Fruit fly (Drosophila melanogaster) whole organism, embryonic: Measurements from ENCODE around the gene Ilp5.

Experiments
- Atf6 ChIP-seq: fragments of 200-800 bp; sonication (Bioruptor generic); IDR thresholded peaks from 2 replicates; pipeline ENCODE4 v1.3.6; 2022; ENCODE audit warnings: missing biosample characterization, missing genetic modification characterization
- BtbVII ChIP-seq: fragments of 200-800 bp; sonication (Bioruptor generic); optimal IDR thresholded peaks from 3 replicates; lab custom pipeline; 2017; ENCODE audit warnings: missing biosample characterization, mild to moderate bottlenecking, missing genetic modification characterization
- CG11560 ChIP-seq: fragments of 200-800 bp; sonication (Bioruptor generic); IDR thresholded peaks from 3 replicates; pipeline ENCODE4 v1.3.6; 2022; ENCODE audit warnings: missing biosample characterization, missing genetic modification characterization
- CG12219 ChIP-seq: fragments of 200-800 bp; sonication (Bioruptor generic); optimal IDR thresholded peaks from 3 replicates; lab custom pipeline; 2018; ENCODE audit warnings: missing biosample characterization, mild to moderate bottlenecking, missing genetic modification characterization
- CG13287 ChIP-seq: fragments of 200-800 bp; sonication (Bioruptor generic); IDR thresholded peaks from 2 replicates; pipeline ENCODE4 v1.3.6; 2022; ENCODE audit warnings: missing biosample characterization, missing genetic modification characterization; ENCODE audit not compliant: partially characterized antibody
- CG14441 ChIP-seq: fragments of 200-800 bp; sonication (Bioruptor generic); IDR thresholded peaks from 2 replicates; pipeline ENCODE4 v1.3.6; 2022; ENCODE audit warnings: missing biosample characterization, missing genetic modification characterization
- CG17802 ChIP-seq: fragments of 200-800 bp; sonication (Bioruptor generic); optimal IDR thresholded peaks from 2 replicates; lab custom pipeline; 2018; ENCODE audit warnings: missing biosample characterization, mild to moderate bottlenecking, missing genetic modification characterization, moderate library complexity
- CG1832 ChIP-seq: fragments of 200-800 bp; sonication (Bioruptor generic); optimal IDR thresholded peaks from 2 replicates; lab custom pipeline; 2017; ENCODE audit warnings: missing biosample characterization, mild to moderate bottlenecking, missing genetic modification characterization, inconsistent platforms
- CG2120 ChIP-seq: fragments of 200-800 bp; sonication (Bioruptor generic); optimal IDR thresholded peaks from 3 replicates; lab custom pipeline; 2016; ENCODE audit warnings: missing biosample characterization, missing genetic modification characterization
- CG2129 ChIP-seq: fragments of 200-800 bp; sonication (Bioruptor generic); IDR thresholded peaks from 2 replicates; pipeline ENCODE4 v1.3.6; 2022; ENCODE audit warnings: missing biosample characterization, missing genetic modification characterization; ENCODE audit not compliant: partially characterized antibody
- CG30403 ChIP-seq: fragments of 200-800 bp; sonication (Bioruptor generic); optimal IDR thresholded peaks from 3 replicates; lab custom pipeline; 2016; ENCODE audit warnings: missing biosample characterization, missing genetic modification characterization
- CG3281 ChIP-seq: fragments of 200-800 bp; sonication (Bioruptor generic); optimal IDR thresholded peaks from 3 replicates; lab custom pipeline; 2017; ENCODE audit warnings: missing biosample characterization, mild to moderate bottlenecking, missing genetic modification characterization
- CG33213 ChIP-seq: fragments of 200-800 bp; sonication (Bioruptor generic); optimal IDR thresholded peaks from 3 replicates; lab custom pipeline; 2016; ENCODE audit warnings: missing biosample characterization, missing genetic modification characterization
- CG4328 ChIP-seq: fragments of 200-800 bp; sonication (Bioruptor generic); optimal IDR thresholded peaks from 3 replicates; lab custom pipeline; 2017; ENCODE audit warnings: missing biosample characterization, missing genetic modification reagents, missing genetic modification characterization
- CG6272 ChIP-seq: fragments of 200-800 bp; sonication (Bioruptor generic); IDR thresholded peaks from 2 replicates; pipeline ENCODE4 v1.3.6; 2022; ENCODE audit warnings: missing biosample characterization, missing genetic modification characterization
- CG8089 ChIP-seq: fragments of 200-800 bp; sonication (Bioruptor generic); optimal IDR thresholded peaks from 3 replicates; lab custom pipeline; 2016; ENCODE audit warnings: missing biosample characterization, missing genetic modification characterization
- CG8765 ChIP-seq: fragments of 200-800 bp; sonication (Bioruptor generic); IDR thresholded peaks from 2 replicates; pipeline ENCODE4 v1.3.6; 2022; ENCODE audit warnings: missing biosample characterization, missing genetic modification characterization
- CG9609 ChIP-seq: fragments of 200-800 bp; sonication (Bioruptor generic); optimal IDR thresholded peaks from 3 replicates; lab custom pipeline; 2016; ENCODE audit warnings: missing biosample characterization, missing genetic modification characterization
- CG9727 ChIP-seq: fragments of 200-800 bp; sonication (Bioruptor generic); optimal IDR thresholded peaks from 3 replicates; lab custom pipeline; 2017; ENCODE audit warnings: missing biosample characterization, mild to moderate bottlenecking, missing genetic modification characterization
- D19A ChIP-seq: fragments of 200-800 bp; optimal IDR thresholded peaks from 3 replicates; lab custom pipeline; 2019; ENCODE audit warnings: missing biosample characterization, mild to moderate bottlenecking, missing genetic modification characterization, moderate library complexity
- Fer2 ChIP-seq: fragments of 200-800 bp; sonication (Bioruptor generic); optimal IDR thresholded peaks from 2 replicates; lab custom pipeline; 2018; ENCODE audit warnings: missing biosample characterization, mild to moderate bottlenecking, missing genetic modification characterization, moderate library complexity
- HLH3B ChIP-seq: fragments of 200-800 bp; sonication (Bioruptor generic); IDR thresholded peaks from 2 replicates; pipeline ENCODE4 v1.3.6; 2022; ENCODE audit warnings: missing biosample characterization, missing genetic modification characterization
- Hand ChIP-seq: fragments of 200-800 bp; sonication (Bioruptor generic); optimal IDR thresholded peaks from 2 replicates; lab custom pipeline; 2017; ENCODE audit warnings: mild to moderate bottlenecking, missing biosample characterization, missing genetic modification reagents, missing genetic modification characterization
- Jarid2 ChIP-seq: fragments of 200-800 bp; sonication (Bioruptor generic); optimal IDR thresholded peaks from 3 replicates; lab custom pipeline; 2017; ENCODE audit warnings: mild to moderate bottlenecking, missing biosample characterization, missing genetic modification reagents, missing genetic modification characterization
- Mrtf ChIP-seq: fragments of 200-800 bp; sonication (Bioruptor generic); IDR thresholded peaks from 3 replicates; pipeline ENCODE4 v1.3.6; 2022; ENCODE audit warnings: missing biosample characterization, missing genetic modification characterization
- Ravus ChIP-seq: fragments of 200-800 bp; sonication (Bioruptor generic); IDR thresholded peaks from 2 replicates; pipeline ENCODE4 v1.3.6; 2022; ENCODE audit warnings: missing biosample characterization, missing genetic modification characterization
- Sin3A ChIP-seq: fragments of >200 bp; optimal IDR thresholded peaks from 2 replicates; lab custom pipeline; 2018
- Sox102F ChIP-seq: fragments of 200-800 bp; sonication (Bioruptor generic); optimal IDR thresholded peaks from 2 replicates; lab custom pipeline; 2018; ENCODE audit warnings: missing biosample characterization, mild to moderate bottlenecking, missing genetic modification characterization, moderate library complexity
- YL-1 ChIP-seq: fragments of 200-800 bp; sonication (Bioruptor generic); optimal IDR thresholded peaks from 3 replicates; lab custom pipeline; 2017; ENCODE audit warnings: missing biosample characterization, mild to moderate bottlenecking, missing genetic modification characterization
- aop ChIP-seq: fragments of 200-800 bp; sonication (Bioruptor generic); IDR thresholded peaks from 2 replicates; pipeline ENCODE4 v1.3.6; 2022; ENCODE audit warnings: missing biosample characterization, missing genetic modification characterization
- dan ChIP-seq: fragments of 200-800 bp; sonication (Bioruptor generic); IDR thresholded peaks from 2 replicates; pipeline ENCODE4 v1.3.6; 2022; ENCODE audit warnings: missing biosample characterization, missing genetic modification characterization
- fd64A ChIP-seq: fragments of 200-800 bp; sonication (Bioruptor generic); optimal IDR thresholded peaks from 3 replicates; lab custom pipeline; 2018; ENCODE audit warnings: missing biosample characterization, mild to moderate bottlenecking, missing genetic modification characterization
- grn ChIP-seq: fragments of 200-800 bp; sonication (Bioruptor generic); optimal IDR thresholded peaks from 3 replicates; lab custom pipeline; 2017; ENCODE audit warnings: missing biosample characterization, missing genetic modification characterization
- gsb-n ChIP-seq: fragments of 200-800 bp; sonication (Bioruptor generic); optimal IDR thresholded peaks from 3 replicates; lab custom pipeline; 2018; ENCODE audit warnings: missing biosample characterization, mild to moderate bottlenecking, missing genetic modification characterization
- jigr1 ChIP-seq: fragments of 200-800 bp; sonication (Bioruptor generic); IDR thresholded peaks from 3 replicates; pipeline ENCODE4 v1.3.6; 2022; ENCODE audit warnings: missing biosample characterization, missing genetic modification characterization
- nau ChIP-seq: fragments of 200-800 bp; sonication (Bioruptor generic); optimal IDR thresholded peaks from 3 replicates; lab custom pipeline; 2017; ENCODE audit warnings: missing biosample characterization, mild to moderate bottlenecking, missing genetic modification characterization, missing genetic modification reagents
- p53 ChIP-seq: fragments of 200-800 bp; sonication (Bioruptor generic); optimal IDR thresholded peaks from 2 replicates; lab custom pipeline; 2016; ENCODE audit warnings: missing biosample characterization, missing genetic modification characterization
- pho ChIP-seq: fragments of 200-800 bp; sonication (Bioruptor generic); optimal IDR thresholded peaks from 2 replicates; lab custom pipeline; 2016; ENCODE audit warnings: missing biosample characterization, missing genetic modification characterization
- pros ChIP-seq: fragments of 200-800 bp; sonication (Bioruptor generic); optimal IDR thresholded peaks from 3 replicates; lab custom pipeline; 2019; ENCODE audit warnings: missing biosample characterization, mild to moderate bottlenecking, missing genetic modification characterization, moderate library complexity
- pzg ChIP-seq: fragments of 200-800 bp; sonication (Bioruptor generic); optimal IDR thresholded peaks from 3 replicates; lab custom pipeline; 2018; ENCODE audit warnings: missing biosample characterization, mild to moderate bottlenecking, missing genetic modification characterization, moderate library complexity
- schlank ChIP-seq: fragments of 200-800 bp; sonication (Bioruptor generic); optimal IDR thresholded peaks from 2 replicates; lab custom pipeline; 2018; ENCODE audit warnings: missing biosample characterization, mild to moderate bottlenecking, missing genetic modification characterization
- sens-2 ChIP-seq: fragments of 200-800 bp; sonication (Bioruptor generic); IDR thresholded peaks from 2 replicates; pipeline ENCODE4 v1.3.6; 2022; ENCODE audit warnings: missing biosample characterization, missing genetic modification characterization
- sna ChIP-seq: fragments of 200-800 bp; sonication (Bioruptor generic); IDR thresholded peaks from 2 replicates; pipeline ENCODE4 v1.3.6; 2022; ENCODE audit warnings: missing biosample characterization, missing genetic modification characterization; ENCODE audit not compliant: partially characterized antibody
- sug ChIP-seq: fragments of 200-800 bp; optimal IDR thresholded peaks from 2 replicates; lab custom pipeline; 2019; ENCODE audit warnings: missing biosample characterization, mild to moderate bottlenecking, missing genetic modification characterization, moderate library complexity
- tio ChIP-seq: fragments of 200-800 bp; sonication (Bioruptor generic); optimal IDR thresholded peaks from 2 replicates; lab custom pipeline; 2017; ENCODE audit warnings: missing biosample characterization, missing genetic modification characterization, inconsistent platforms
- tx ChIP-seq: fragments of 200-800 bp; sonication (Bioruptor generic); optimal IDR thresholded peaks from 2 replicates; lab custom pipeline; 2016; ENCODE audit warnings: missing biosample characterization, missing genetic modification characterization
- unc-4 ChIP-seq: fragments of 200-800 bp; sonication (Bioruptor generic); IDR thresholded peaks from 2 replicates; pipeline ENCODE4 v1.3.6; 2022; ENCODE audit warnings: missing biosample characterization, missing genetic modification characterization; ENCODE audit not compliant: partially characterized antibody
- wek ChIP-seq: fragments of 200-800 bp; sonication (Bioruptor generic); optimal IDR thresholded peaks from 3 replicates; lab custom pipeline; 2018; ENCODE audit warnings: missing biosample characterization, mild to moderate bottlenecking, missing genetic modification characterization, moderate library complexity
- zf30C ChIP-seq: fragments of 200-800 bp; sonication (Bioruptor generic); optimal IDR thresholded peaks from 3 replicates; lab custom pipeline; 2018; ENCODE audit warnings: missing biosample characterization, mild to moderate bottlenecking, missing genetic modification characterization
- zfh1 ChIP-seq: fragments of 200-800 bp; sonication (Bioruptor generic); IDR thresholded peaks from 3 replicates; pipeline ENCODE4 v1.3.6; 2022; ENCODE audit warnings: missing biosample characterization, missing genetic modification characterization

Gene Ilp5

DNA sequence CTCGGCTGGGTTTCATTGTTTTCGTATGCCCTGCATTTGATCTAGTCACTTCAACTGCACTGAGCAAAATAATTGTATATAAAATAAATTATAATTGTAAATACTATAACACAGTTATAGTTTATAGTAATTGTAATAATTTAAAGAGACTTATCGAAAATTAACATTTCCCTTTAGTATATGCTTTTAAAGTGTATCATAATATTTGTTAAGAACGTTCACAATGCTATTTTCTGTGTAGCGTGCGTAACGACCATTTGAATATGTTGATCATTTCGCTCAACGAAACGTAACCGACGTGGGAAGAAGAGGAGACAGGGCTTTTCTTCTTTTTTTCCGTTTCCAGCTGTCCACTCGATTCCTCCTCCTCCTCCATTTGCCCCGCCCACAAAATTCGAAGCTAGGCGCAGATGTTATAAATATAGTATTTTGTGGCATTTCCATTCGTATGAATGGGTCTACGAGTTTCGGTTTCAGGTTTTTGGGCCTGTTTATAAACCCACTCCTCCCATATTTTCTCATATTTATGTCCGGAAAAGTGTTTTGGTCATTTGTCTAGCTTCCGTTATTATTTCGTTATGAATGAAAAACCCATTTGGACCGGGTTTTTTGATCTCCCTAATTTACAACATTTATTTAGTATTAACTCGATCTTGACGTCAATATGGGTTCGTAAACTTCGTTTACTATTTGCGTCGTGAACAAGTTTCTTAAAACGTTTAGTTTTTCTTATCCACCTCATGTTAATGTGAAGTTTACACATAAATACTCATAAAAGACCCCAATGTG is 32.9 kb upstream of the Ilp5 start (continued):
- peak; percentile 94 for TF ChIP-seq gsb-n (tag; lab: Kevin White, UChicago)
- TF ChIP-seq jigr1 (GFP tag; lab: Robert Waterston, UW), result 0 out of 3 replicates have a peak, but pooled peaks have one; percentile 37
- no peak for TF ChIP-seq tx (GFP tag; lab: Kevin White, UChicago)
- no peak for TF ChIP-seq p53 (GFP tag; lab: Kevin White, UChicago)
- TF ChIP-seq Ravus (GFP tag; lab: Robert Waterston, UW), result no peak; the same call in none of the 2 replicates
- TF ChIP-seq HLH3B, result peak; percentile 85
- TF ChIP-seq Sin3A (lab: Kevin White, UChicago), result no peak
- peak; percentile 73 for TF ChIP-seq Atf6 (GFP tag; lab: Robert Waterston, UW)
- peak; percentile 26 for TF ChIP-seq CG9609 (GFP tag; lab: Kevin White, UChicago)
- peak; percentile 80 for TF ChIP-seq CG8765 (GFP tag; lab: Robert Waterston, UW)
- peak; percentile 33 for TF ChIP-seq BtbVII
- no peak for TF ChIP-seq CG3281 (GFP tag; lab: Kevin White, UChicago)
- no peak for TF ChIP-seq dan (GFP tag; lab: Robert Waterston, UW)
- TF ChIP-seq CG12219 (GFP tag; lab: Kevin White, UChicago), result peak; percentile 56
- TF ChIP-seq Fer2 (tag; lab: Kevin White, UChicago), result no peak
- no peak for TF ChIP-seq aop (GFP tag; lab: Robert Waterston, UW)
- peak; percentile 0 for TF ChIP-seq CG2120 (GFP tag; lab: Kevin White, UChicago)
- TF ChIP-seq CG8089 (GFP tag; lab: Kevin White, UChicago), result no peak
- TF ChIP-seq schlank, result no peak
- TF ChIP-seq CG1832 (GFP tag; lab: Kevin White, UChicago), result no peak
- no peak for TF ChIP-seq tio (GFP tag; lab: Kevin White, UChicago)
- peak; percentile 69; the same call in 1 of the 2 replicates for TF ChIP-seq sens-2 (GFP tag; lab: Robert Waterston, UW)
- no peak for TF ChIP-seq CG33213 (GFP tag; lab: Kevin White, UChicago)
- peak; percentile 75 for TF ChIP-seq CG9727
- TF ChIP-seq Mrtf (GFP tag; lab: Robert Waterston, UW), result peak; percentile 72; the same call in 2 of the 3 replicates
- peak; percentile 88 for TF ChIP-seq zfh1 (GFP tag; lab: Robert Waterston, UW)
- TF ChIP-seq CG13287, result no peak
- peak; percentile 69; the same call in 1 of the 2 replicates for TF ChIP-seq CG6272
- no peak for TF ChIP-seq YL-1 (GFP tag; lab: Kevin White, UChicago)
- TF ChIP-seq Hand (GFP tag; lab: Kevin White, UChicago), result peak; percentile 37
- TF ChIP-seq Sox102F (GFP tag; lab: Kevin White, UChicago), result peak; percentile 90
- TF ChIP-seq CG14441 (GFP tag; lab: Robert Waterston, UW), result peak; percentile 66
- TF ChIP-seq wek (GFP tag; lab: Kevin White, UChicago), result no peak
- TF ChIP-seq sug (tag; lab: Kevin White, UChicago), result no peak
- TF ChIP-seq pho (GFP tag; lab: Kevin White, UChicago), result no peak
- TF ChIP-seq CG4328 (GFP tag; lab: Kevin White, UChicago), result peak; percentile 40
- no peak for TF ChIP-seq CG17802
- no peak for TF ChIP-seq pzg (GFP tag; lab: Kevin White, UChicago)
- no peak for TF ChIP-seq CG11560 (tag; lab: Robert Waterston, UW)
- peak; percentile 15 for TF ChIP-seq Jarid2 (GFP tag; lab: Kevin White, UChicago)
- TF ChIP-seq zf30C (GFP tag; lab: Kevin White, UChicago), result peak; percentile 95
- no peak for TF ChIP-seq grn (GFP tag; lab: Kevin White, UChicago)
- no peak for TF ChIP-seq sna (GFP tag; lab: Robert Waterston, UW)
- peak; percentile 61 for TF ChIP-seq CG30403 (GFP tag; lab: Kevin White, UChicago)
- TF ChIP-seq pros, result no peak
- TF ChIP-seq fd64A (GFP tag; lab: Kevin White, UChicago), result peak; percentile 30
- TF ChIP-seq unc-4 (GFP tag; lab: Robert Waterston, UW), result no peak
- peak; percentile 6 for TF ChIP-seq nau (GFP tag; lab: Kevin White, UChicago)
- TF ChIP-seq CG2129 (GFP tag; lab: Robert Waterston, UW), result no peak
- peak; percentile 91 for TF ChIP-seq D19A (tag; lab: Kevin White, UChicago)
